Worm (Caenorhabditis elegans): Measurements from ENCODE around the gene asp-6.

asp-6 gene

ce11 chrV:8299191-8299854 is 30.6 kb upstream of the asp-6 start, which contains the start of gene W02D7.5:
TSS of gene W02D7.5 (minus strand) at chrV:8299241.
- no peak for TF ChIP-seq fkh-3 (tag; optimal IDR thresholded peaks at IDR 0.05)
- TF ChIP-seq ztf-3 (GFP tag; optimal IDR thresholded peaks at IDR 0.05), result no peak
- TF ChIP-seq hmg-20 (GFP tag; IDR thresholded peaks at IDR 0.05), result no peak
- no peak for TF ChIP-seq nhr-90 (tag; optimal IDR thresholded peaks at IDR 0.05)
- TF ChIP-seq ceh-91 (GFP tag; IDR thresholded peaks at IDR 0.05), result no peak
- TF ChIP-seq aptf-2 (GFP tag; conservative IDR thresholded peaks at IDR 0.05), result peak; percentile 79
- TF ChIP-seq akir-1 (GFP tag; optimal IDR thresholded peaks at IDR 0.05), result no peak
- TF ChIP-seq Y53F4B.3 (GFP tag; IDR thresholded peaks at IDR 0.05), result no peak
- no peak for TF ChIP-seq F33H1.4 (GFP tag; IDR thresholded peaks at IDR 0.05)
- TF ChIP-seq nfyb-1 (GFP tag; IDR thresholded peaks at IDR 0.05), result no peak
- no peak for TF ChIP-seq lsy-27 (tag; optimal IDR thresholded peaks at IDR 0.05; ENCODE audit: borderline replicate concordance, insufficient read depth)
- no peak for TF ChIP-seq ztf-22 (GFP tag; optimal IDR thresholded peaks at IDR 0.05)
- no peak for TF ChIP-seq egrh-3 (GFP tag; IDR thresholded peaks at IDR 0.05)
- no peak for TF ChIP-seq tlf-1 (GFP tag; optimal IDR thresholded peaks at IDR 0.05)
- no peak for TF ChIP-seq ceh-58 (GFP tag; IDR thresholded peaks at IDR 0.05)
- TF ChIP-seq ceh-79 (tag; optimal IDR thresholded peaks at IDR 0.05), result no peak
- peak; percentile 8; the same call in 1 of the 2 replicates for TF ChIP-seq hsf-1 (GFP tag; IDR thresholded peaks at IDR 0.05)

DNA sequence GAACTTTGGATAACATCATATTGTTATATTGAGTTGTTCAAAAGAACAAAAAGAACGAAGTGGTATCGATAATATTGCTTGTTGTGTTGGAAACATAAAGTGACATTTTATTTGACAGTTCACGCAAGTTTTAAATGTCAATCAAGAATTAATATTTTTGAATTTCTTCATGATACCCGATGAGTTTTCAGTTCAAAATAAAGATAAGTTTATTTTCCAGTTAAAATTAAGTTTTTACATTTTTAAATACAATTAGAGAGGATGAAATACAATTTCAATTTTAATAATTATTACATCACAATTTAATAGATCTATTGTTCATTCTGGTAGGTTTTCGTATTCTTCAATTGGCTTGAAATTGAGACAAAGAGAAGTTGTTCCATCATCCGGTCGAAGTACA is 28.8 kb upstream of the asp-6 start, which contains the start of gene W02D7.4:
Gene W02D7.4, minus strand, starts transcription at position 101 of the 400 bp plus-strand sequence.
- TF ChIP-seq ZK185.1 (tag; optimal IDR thresholded peaks at IDR 0.05; ENCODE audit: poor library complexity, severe bottlenecking), result no peak
- no peak for TF ChIP-seq Y56A3A.18 (GFP tag; IDR thresholded peaks at IDR 0.05)
- no peak for TF ChIP-seq egl-44 (GFP tag; IDR thresholded peaks at IDR 0.05)
- TF ChIP-seq ztf-6 (GFP tag; IDR thresholded peaks at IDR 0.05), result no peak
- TF ChIP-seq madf-10 (tag; optimal IDR thresholded peaks at IDR 0.05), result no peak
- peak; percentile 33 for TF ChIP-seq nhr-80 (tag; optimal IDR thresholded peaks at IDR 0.05)
- no peak for TF ChIP-seq tbp1 (GFP tag; optimal IDR thresholded peaks at IDR 0.05)
- no peak for TF ChIP-seq F37B4.10 (GFP tag; IDR thresholded peaks at IDR 0.05)
- TF ChIP-seq ceh-40 (GFP tag; IDR thresholded peaks at IDR 0.05), result no peak

DNA sequence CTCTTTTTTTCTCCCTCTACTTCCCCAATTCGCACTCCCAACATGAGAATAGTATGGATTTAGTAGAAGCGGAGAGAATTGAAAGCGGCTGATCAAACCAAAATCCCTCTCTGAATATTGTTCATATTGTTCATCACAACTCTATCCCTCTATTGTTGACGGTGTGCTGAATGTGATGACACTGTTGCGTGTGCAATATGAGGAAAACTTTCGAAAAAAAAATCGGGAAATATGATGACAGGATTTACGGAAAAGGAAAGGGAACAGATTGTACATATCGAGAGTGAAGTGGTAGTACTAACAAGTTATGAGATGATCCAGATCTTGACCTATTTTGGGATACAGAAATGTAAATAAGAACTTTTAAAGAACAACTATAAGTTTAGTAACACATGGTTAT is 27.1 kb upstream of the asp-6 start, which contains the start of gene smex-1:
Gene smex-1, minus strand, starts transcription at position 101 of the 400 bp plus-strand sequence.
- TF ChIP-seq ztf-6 (GFP tag; IDR thresholded peaks at IDR 0.05) (no peak), F52B5.7 (tag; optimal IDR thresholded peaks at IDR 0.05) (no peak)

DNA sequence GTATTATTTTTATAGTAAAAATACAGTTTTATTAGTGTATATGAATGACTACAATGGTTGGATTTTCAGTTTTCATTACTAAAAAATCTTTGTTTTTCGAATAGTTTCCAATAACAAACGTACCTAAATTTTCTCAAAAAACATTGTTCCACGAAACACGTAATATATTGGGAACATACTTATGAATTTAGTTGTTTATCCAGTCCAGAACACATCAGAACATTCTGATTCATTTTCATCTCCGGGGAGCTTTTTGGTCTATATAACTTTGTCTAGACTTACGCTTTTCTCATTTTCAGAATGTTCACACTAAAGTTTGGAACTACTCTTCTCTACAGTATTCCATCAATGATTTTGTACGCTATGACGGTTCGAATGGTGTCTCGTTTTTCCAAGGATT is 23.0 kb upstream of the asp-6 start, which contains the start of gene srg-33:
Gene srg-33, plus strand, starts transcription at position 301 of the 400 bp plus-strand sequence.
- TF ChIP-seq Y95B8A.8 (GFP tag; IDR thresholded peaks at IDR 0.05) (no peak), sptf-2 (GFP tag; optimal IDR thresholded peaks at IDR 0.05) (no peak), snpc-1.1 (tag; optimal IDR thresholded peaks at IDR 0.05; ENCODE audit: insufficient read depth) (no peak), F10E7.11 (tag; optimal IDR thresholded peaks at IDR 0.05) (no peak), ZK185.1 (tag; optimal IDR thresholded peaks at IDR 0.05; ENCODE audit: poor library complexity, severe bottlenecking) (no peak)

Data from whole organism, young adult.